Worm (Caenorhabditis elegans): Measurements from ENCODE around the gene T04B2.7.

ce11 chrIV:10065159-10065558, 9.1 kb upstream of the T04B2.7 start:
- TF ChIP-seq hlh-11 (tag; optimal IDR thresholded peaks at IDR 0.05), result no peak
- no peak for TF ChIP-seq lin-15B (tag; optimal IDR thresholded peaks at IDR 0.05)
- TF ChIP-seq lin-13 (GFP tag; optimal IDR thresholded peaks at IDR 0.05), result no peak
- no peak for TF ChIP-seq ceh-82 (tag; optimal IDR thresholded peaks at IDR 0.05)
- no peak for TF ChIP-seq nhr-237 (tag; optimal IDR thresholded peaks at IDR 0.05)
- no peak for TF ChIP-seq ztf-11 (tag; optimal IDR thresholded peaks at IDR 0.05)
- TF ChIP-seq mep-1 (tag; optimal IDR thresholded peaks at IDR 0.05), result no peak

Data from whole organism, L4 larva.